Fruit fly (Drosophila melanogaster): ENCODE data around the gene Dh31.

The Dh31 gene

dm6 chr2L:8464107-8464582 is 42.5 kb downstream of the Dh31 start, which contains the start of gene prg (continued):
- no peak for TF ChIP-seq dl (GFP tag; optimal IDR thresholded peaks at IDR 0.05; ENCODE audit: insufficient read depth in 1 of 2, partially characterized antibody in 2 of 2)
- peak; percentile 74 for TF ChIP-seq fru (GFP tag; optimal IDR thresholded peaks at IDR 0.05)
- TF ChIP-seq HLH106 (tag; optimal IDR thresholded peaks at IDR 0.05), result peak; percentile 64

- TF ChIP-seq Myc (optimal IDR thresholded peaks at IDR 0.05), result no peak
- TF ChIP-seq brk (GFP tag; optimal IDR thresholded peaks at IDR 0.05), result peak; percentile 58
- no peak for TF ChIP-seq Rel (GFP tag; optimal IDR thresholded peaks at IDR 0.05)
- TF ChIP-seq Rel (tag; optimal IDR thresholded peaks at IDR 0.05), result no peak
- TF ChIP-seq psq (GFP tag; optimal IDR thresholded peaks at IDR 0.05), result peak; percentile 72
- peak; percentile 76 for TF ChIP-seq rgr (GFP tag; optimal IDR thresholded peaks at IDR 0.05)
- peak; percentile 89 for TF ChIP-seq h (GFP tag; optimal IDR thresholded peaks at IDR 0.05)
- TF ChIP-seq tai (GFP tag; optimal IDR thresholded peaks at IDR 0.05), result peak; percentile 71
- TF ChIP-seq CG32264 (GFP tag; optimal IDR thresholded peaks at IDR 0.05), result peak; percentile 53
- peak; percentile 56 for TF ChIP-seq Hnf4 (GFP tag; optimal IDR thresholded peaks at IDR 0.05)
- TF ChIP-seq fru (GFP tag; optimal IDR thresholded peaks at IDR 0.05), result peak; percentile 82
- peak; percentile 52 for TF ChIP-seq dmrt93B (GFP tag; optimal IDR thresholded peaks at IDR 0.05)
- TF ChIP-seq CG9705 (GFP tag; optimal IDR thresholded peaks at IDR 0.05), result peak; percentile 1
- TF ChIP-seq sv (GFP tag; optimal IDR thresholded peaks at IDR 0.05), result peak; percentile 71
- peak; percentile 80 for TF ChIP-seq ey (GFP tag; optimal IDR thresholded peaks at IDR 0.05)
- TF ChIP-seq woc (GFP tag; optimal IDR thresholded peaks at IDR 0.05), result peak; percentile 70
- TF ChIP-seq N (GFP tag; optimal IDR thresholded peaks at IDR 0.05), result no peak
- TF ChIP-seq foxo (GFP tag; optimal IDR thresholded peaks at IDR 0.05), result peak in 1 of 2 experiments; percentile 83
- TF ChIP-seq Sp1 (GFP tag; optimal IDR thresholded peaks at IDR 0.05), result peak; percentile 72
- no peak for TF ChIP-seq usp (GFP tag; optimal IDR thresholded peaks at IDR 0.05)
- TF ChIP-seq br (GFP tag; optimal IDR thresholded peaks at IDR 0.05), result peak; percentile 77
- no peak for TF ChIP-seq jim (GFP tag; optimal IDR thresholded peaks at IDR 0.05)
- TF ChIP-seq HLH106 (tag; optimal IDR thresholded peaks at IDR 0.05), result peak; percentile 69
- peak; percentile 79 for TF ChIP-seq OdsH (GFP tag; optimal IDR thresholded peaks at IDR 0.05)
- peak; percentile 69 for TF ChIP-seq sage (GFP tag; optimal IDR thresholded peaks at IDR 0.05)
Observed at dm6 chr2L:8463144-8464106, 43.2 kb downstream of the Dh31 start, which contains the start of gene Agpat2. TSS of gene Agpat2 (minus strand) at chr2L:8463994.

- TF ChIP-seq Rel (GFP tag; optimal IDR thresholded peaks at IDR 0.05) (no peak), Rel (tag; optimal IDR thresholded peaks at IDR 0.05) (no peak), CG9705 (GFP tag; optimal IDR thresholded peaks at IDR 0.05) (no peak), rgr (GFP tag; optimal IDR thresholded peaks at IDR 0.05) (peak; percentile 39), foxo (GFP tag; optimal IDR thresholded peaks at IDR 0.05) (no peak), Abd-B (GFP tag; optimal IDR thresholded peaks at IDR 0.05) (no peak), CG32264 (GFP tag; optimal IDR thresholded peaks at IDR 0.05) (no peak), CrebA (GFP tag; optimal IDR thresholded peaks at IDR 0.05; ENCODE audit: borderline replicate concordance) (no peak), Hr83 (GFP tag; optimal IDR thresholded peaks at IDR 0.05; ENCODE audit: poor library complexity, severe bottlenecking) (no peak), HLH106 (tag; optimal IDR thresholded peaks at IDR 0.05) (peak; percentile 10), Sp1 (GFP tag; optimal IDR thresholded peaks at IDR 0.05) (peak; percentile 7), Hr78 (GFP tag; optimal IDR thresholded peaks at IDR 0.05) (no peak), dsf (GFP tag; optimal IDR thresholded peaks at IDR 0.05; ENCODE audit: borderline replicate concordance) (no peak), brk (GFP tag; optimal IDR thresholded peaks at IDR 0.05) (no peak), dl (GFP tag; optimal IDR thresholded peaks at IDR 0.05; ENCODE audit: insufficient read depth in 1 of 2, partially characterized antibody in 2 of 2) (no peak), Dfd (GFP tag; optimal IDR thresholded peaks at IDR 0.05) (no peak), Hnf4 (GFP tag; optimal IDR thresholded peaks at IDR 0.05) (peak; percentile 13), OdsH (GFP tag; optimal IDR thresholded peaks at IDR 0.05) (peak; percentile 4), sv (GFP tag; optimal IDR thresholded peaks at IDR 0.05) (no peak), dmrt93B (GFP tag; optimal IDR thresholded peaks at IDR 0.05) (no peak), h (GFP tag; optimal IDR thresholded peaks at IDR 0.05) (peak; percentile 52), Dif (GFP tag; optimal IDR thresholded peaks at IDR 0.05; ENCODE audit: partially characterized antibody) (no peak), psq (GFP tag; optimal IDR thresholded peaks at IDR 0.05) (no peak), sage (GFP tag; optimal IDR thresholded peaks at IDR 0.05) (no peak), jim (GFP tag; optimal IDR thresholded peaks at IDR 0.05) (no peak), N (GFP tag; optimal IDR thresholded peaks at IDR 0.05) (no peak), pan (optimal IDR thresholded peaks at IDR 0.05) (no peak), br (GFP tag; optimal IDR thresholded peaks at IDR 0.05) (peak; percentile 16), ey (GFP tag; optimal IDR thresholded peaks at IDR 0.05) (peak; percentile 28)
Observed at dm6 chr2L:8461782-8462453, 44.7 kb downstream of the Dh31 start.
